Worm (Caenorhabditis elegans): Measurements from ENCODE around the gene mboa-6.

The mboa-6 gene

DNA sequence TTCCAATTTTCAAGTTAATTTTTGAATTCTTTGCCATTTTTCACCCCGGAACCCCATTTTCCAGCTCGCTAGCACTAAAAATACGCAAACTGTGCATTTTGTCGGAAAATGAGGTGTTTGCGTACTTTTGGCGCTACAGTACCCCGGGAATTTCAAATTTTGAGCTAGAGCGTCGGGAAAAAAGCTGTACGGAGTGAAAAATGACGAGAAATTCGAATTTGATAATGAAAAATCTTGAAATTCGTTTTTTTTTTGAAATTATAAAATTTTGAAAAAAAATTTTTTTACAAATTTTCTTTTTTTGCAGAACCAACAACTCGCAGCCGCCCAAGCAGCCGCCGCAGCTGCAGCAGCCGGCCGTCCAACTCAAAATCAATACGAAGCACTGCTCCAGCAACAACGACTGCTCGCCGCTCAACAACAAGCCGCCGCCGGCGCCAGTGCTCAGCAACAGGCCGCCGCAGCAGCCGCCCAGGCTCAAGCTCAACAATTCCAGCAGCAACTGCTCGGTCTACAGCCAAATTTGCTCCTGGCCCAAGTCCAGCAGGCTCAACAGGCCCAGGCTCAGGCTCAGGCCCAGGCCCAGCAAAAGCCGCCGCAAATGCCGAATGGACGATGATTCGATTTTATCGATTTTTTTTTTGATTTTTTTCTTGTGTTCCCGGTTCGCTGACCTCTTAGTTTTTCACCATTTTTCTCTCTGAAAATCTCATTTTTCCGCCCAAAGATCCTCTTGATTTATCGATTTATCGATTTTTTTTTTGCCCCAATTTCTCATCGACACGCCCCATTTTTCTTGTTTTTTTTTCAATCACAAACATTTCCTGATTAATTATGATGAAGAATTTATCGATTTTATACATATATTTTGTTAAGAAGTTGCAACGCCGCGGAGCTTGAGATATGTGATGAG is 22.8 kb downstream of the mboa-6 start:
- TF ChIP-seq lin-13 (GFP tag; optimal IDR thresholded peaks at IDR 0.05) (peak; percentile 48), nhr-25 (tag; optimal IDR thresholded peaks at IDR 0.05) (no peak), nhr-12 (tag; optimal IDR thresholded peaks at IDR 0.05) (no peak), nhr-10 (tag; optimal IDR thresholded peaks at IDR 0.05) (no peak), lsy-2 (tag; optimal IDR thresholded peaks at IDR 0.05) (peak; percentile 7 to 65), nhr-23 (tag; optimal IDR thresholded peaks at IDR 0.05) (no peak), nhr-237 (tag; optimal IDR thresholded peaks at IDR 0.05) (no peak)

DNA sequence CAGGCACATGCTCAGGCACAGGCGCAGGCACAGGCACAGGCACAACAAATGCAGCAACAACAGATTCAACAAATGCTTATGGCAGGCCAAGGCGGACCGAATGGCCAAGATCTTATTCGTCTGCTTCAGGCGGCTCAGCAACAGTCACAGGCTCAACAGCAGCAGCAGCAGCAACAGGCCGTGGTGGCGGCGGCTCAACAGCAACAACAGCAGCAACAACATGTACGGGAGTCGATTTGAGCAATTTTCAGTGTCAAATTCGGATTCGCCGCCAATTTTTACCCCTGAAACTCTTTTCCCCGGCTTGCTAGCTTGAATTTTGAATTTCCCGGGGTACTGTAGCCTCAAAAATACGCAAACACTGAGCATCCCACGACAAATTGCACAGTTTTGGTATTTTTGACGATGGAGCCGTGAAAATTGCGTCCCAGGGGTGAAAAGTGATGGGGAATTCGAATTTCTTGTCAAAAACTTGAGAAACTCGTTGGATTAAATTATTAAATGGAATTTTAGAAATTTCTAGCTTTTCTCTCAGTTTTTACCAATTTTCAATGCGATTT is 23.8 kb downstream of the mboa-6 start:
- TF ChIP-seq nhr-11 (tag; optimal IDR thresholded peaks at IDR 0.05): no peak
- no peak for TF ChIP-seq C34F6.9 (tag; optimal IDR thresholded peaks at IDR 0.05)
- no peak for TF ChIP-seq ztf-1 (GFP tag; conservative IDR thresholded peaks at IDR 0.05)
- no peak for TF ChIP-seq mbf-1 (tag; optimal IDR thresholded peaks at IDR 0.05)
- peak; percentile 70 for TF ChIP-seq lin-13 (GFP tag; optimal IDR thresholded peaks at IDR 0.05)
- TF ChIP-seq unc-62 (GFP tag; optimal IDR thresholded peaks at IDR 0.05): no peak
- no peak for TF ChIP-seq elt-3 (tag; optimal IDR thresholded peaks at IDR 0.05)
- TF ChIP-seq ceh-82 (tag; optimal IDR thresholded peaks at IDR 0.05): no peak
- TF ChIP-seq sem-4 (tag; optimal IDR thresholded peaks at IDR 0.05): no peak
- TF ChIP-seq lsy-2 (tag; optimal IDR thresholded peaks at IDR 0.05): peak in 1 of 2 experiments; percentile 60

- TF ChIP-seq alr-1 (tag; optimal IDR thresholded peaks at IDR 0.05): no peak
- no peak for TF ChIP-seq lin-39 (tag; optimal IDR thresholded peaks at IDR 0.05)
- no peak for TF ChIP-seq nhr-23 (tag; optimal IDR thresholded peaks at IDR 0.05)
- no peak for TF ChIP-seq sma-3 (GFP tag; optimal IDR thresholded peaks at IDR 0.05)
- no peak for TF ChIP-seq egl-27 (tag; optimal IDR thresholded peaks at IDR 0.05)
- TF ChIP-seq zag-1 (tag; optimal IDR thresholded peaks at IDR 0.05): no peak
- no peak for TF ChIP-seq crh-2 (tag; optimal IDR thresholded peaks at IDR 0.05)
- TF ChIP-seq gmeb-1 (tag; optimal IDR thresholded peaks at IDR 0.05): no peak
- no peak for TF ChIP-seq sma-9 (GFP tag; optimal IDR thresholded peaks at IDR 0.05)
- no peak for TF ChIP-seq sma-9 (tag; optimal IDR thresholded peaks at IDR 0.05)
- TF ChIP-seq blmp-1 (tag; optimal IDR thresholded peaks at IDR 0.05; ENCODE audit: insufficient read depth): no peak
- TF ChIP-seq sem-4 (tag; optimal IDR thresholded peaks at IDR 0.05): no peak
- no peak for TF ChIP-seq mdl-1 (tag; optimal IDR thresholded peaks at IDR 0.05)
- TF ChIP-seq unc-62 (GFP tag; optimal IDR thresholded peaks at IDR 0.05): no peak
- no peak for TF ChIP-seq peb-1 (tag; optimal IDR thresholded peaks at IDR 0.05)
- no peak for TF ChIP-seq nhr-129 (tag; optimal IDR thresholded peaks at IDR 0.05)
- no peak for TF ChIP-seq elt-1 (tag; optimal IDR thresholded peaks at IDR 0.05)
- TF ChIP-seq lsy-2 (tag; optimal IDR thresholded peaks at IDR 0.05): no peak
Measured at ce11 chrIII:1934141-1934540, 27.6 kb downstream of the mboa-6 start.

- no peak for TF ChIP-seq nhr-237 (tag; optimal IDR thresholded peaks at IDR 0.05)
Measured at ce11 chrIII:1932018-1932417, 29.7 kb downstream of the mboa-6 start.

DNA sequence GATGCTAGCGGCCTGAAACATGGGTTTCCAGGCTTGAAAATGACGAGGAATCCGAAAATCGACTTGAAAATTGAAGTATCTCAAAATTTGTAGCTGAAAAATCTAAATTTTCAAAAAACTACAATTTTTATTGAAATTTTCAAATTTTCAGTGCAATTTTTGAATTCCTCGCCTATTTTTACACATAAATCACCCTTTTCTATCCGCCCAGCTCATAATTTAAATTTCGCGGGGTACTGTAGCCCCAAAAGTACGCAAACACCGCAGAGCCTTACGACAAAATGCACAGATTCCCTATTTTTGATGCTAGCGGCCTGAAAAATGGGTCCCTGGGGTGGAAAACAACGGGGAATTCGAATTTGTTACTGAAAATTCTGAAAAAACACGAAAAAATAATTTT is 30.2 kb downstream of the mboa-6 start:
- TF ChIP-seq zag-1 (tag; optimal IDR thresholded peaks at IDR 0.05) (no peak), lsy-2 (tag; optimal IDR thresholded peaks at IDR 0.05) (peak in 1 of 2 experiments; percentile 63), crh-2 (tag; optimal IDR thresholded peaks at IDR 0.05) (no peak), ztf-1 (GFP tag; conservative IDR thresholded peaks at IDR 0.05) (no peak), lin-13 (GFP tag; optimal IDR thresholded peaks at IDR 0.05) (peak; percentile 26)

DNA sequence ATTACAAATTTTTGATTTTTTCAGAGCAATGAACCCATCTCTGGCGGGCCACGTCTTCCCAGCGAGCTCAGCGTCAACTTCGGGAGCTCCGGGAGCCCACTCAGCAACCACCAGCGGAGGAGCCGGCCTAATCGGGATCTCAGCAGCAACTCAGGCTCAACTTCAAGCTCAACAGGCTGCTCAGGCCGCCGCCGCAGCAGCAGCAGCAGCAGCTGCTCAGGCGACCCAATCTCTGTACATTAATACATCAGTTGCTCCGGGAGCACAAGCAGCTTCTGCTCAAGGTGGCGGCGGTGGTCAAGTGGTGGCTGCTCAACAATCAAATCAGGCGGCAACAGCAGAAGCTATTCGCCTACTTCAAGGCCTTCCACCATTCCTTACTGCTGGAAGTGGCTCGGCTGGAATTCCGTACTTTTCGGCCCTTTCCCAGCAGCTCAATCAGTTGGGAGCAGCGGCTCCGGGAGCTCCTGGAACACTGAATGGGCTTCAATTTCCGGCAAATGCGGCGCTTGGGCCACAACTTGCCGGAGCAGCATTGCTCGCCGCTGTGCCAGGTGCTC is 31.0 kb downstream of the mboa-6 start:
- TF ChIP-seq ztf-11 (tag; optimal IDR thresholded peaks at IDR 0.05) (no peak), nhr-23 (tag; optimal IDR thresholded peaks at IDR 0.05) (no peak), nhr-129 (tag; optimal IDR thresholded peaks at IDR 0.05) (no peak), unc-39 (tag; optimal IDR thresholded peaks at IDR 0.05) (no peak), ceh-16 (tag; optimal IDR thresholded peaks at IDR 0.05) (no peak), mab-5 (tag; optimal IDR thresholded peaks at IDR 0.05) (no peak), sma-3 (GFP tag; optimal IDR thresholded peaks at IDR 0.05) (no peak), egl-27 (tag; optimal IDR thresholded peaks at IDR 0.05) (no peak), lin-13 (GFP tag; optimal IDR thresholded peaks at IDR 0.05) (no peak), fos-1 (tag; optimal IDR thresholded peaks at IDR 0.05) (no peak), nhr-10 (tag; optimal IDR thresholded peaks at IDR 0.05) (no peak), nhr-237 (tag; optimal IDR thresholded peaks at IDR 0.05) (no peak), ztf-1 (GFP tag; conservative IDR thresholded peaks at IDR 0.05) (no peak), mbf-1 (tag; optimal IDR thresholded peaks at IDR 0.05) (no peak), alr-1 (tag; optimal IDR thresholded peaks at IDR 0.05) (no peak), nhr-77 (tag; optimal IDR thresholded peaks at IDR 0.05) (no peak), F13H6.1 (tag; optimal IDR thresholded peaks at IDR 0.05) (no peak), nhr-6 (tag; optimal IDR thresholded peaks at IDR 0.05) (no peak), snpc-4 (tag; optimal IDR thresholded peaks at IDR 0.05) (no peak)
